Worm (Caenorhabditis elegans): ENCODE measurements around the gene F55H2.7.

Gene F55H2.7

DNA sequence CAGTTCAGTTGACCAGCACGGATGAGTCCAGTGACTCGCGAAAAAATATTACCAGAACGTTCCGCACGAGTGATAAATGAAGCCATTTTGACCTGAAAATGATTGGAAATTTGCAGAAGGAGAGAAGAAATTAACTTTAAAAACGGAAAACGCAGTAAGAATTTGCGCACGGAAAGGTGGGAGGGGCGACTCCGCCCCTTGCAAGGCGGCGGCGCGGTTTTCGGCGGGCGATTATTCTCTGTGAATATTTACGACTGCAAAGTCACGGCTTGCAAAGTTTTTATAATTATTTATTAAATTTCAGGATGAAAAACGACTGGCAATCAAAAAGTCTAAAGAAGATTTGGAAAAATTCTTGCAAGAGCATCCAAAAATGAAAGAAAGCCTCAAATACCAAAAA lies 7.5 kb upstream of the F55H2.7 start, which contains the start of gene mrps-23:
Gene mrps-23 (minus strand): TSS at position 92 of the 400 bp plus-strand sequence.
- no peak for TF ChIP-seq unc-62 (GFP tag; optimal IDR thresholded peaks at IDR 0.05)

DNA sequence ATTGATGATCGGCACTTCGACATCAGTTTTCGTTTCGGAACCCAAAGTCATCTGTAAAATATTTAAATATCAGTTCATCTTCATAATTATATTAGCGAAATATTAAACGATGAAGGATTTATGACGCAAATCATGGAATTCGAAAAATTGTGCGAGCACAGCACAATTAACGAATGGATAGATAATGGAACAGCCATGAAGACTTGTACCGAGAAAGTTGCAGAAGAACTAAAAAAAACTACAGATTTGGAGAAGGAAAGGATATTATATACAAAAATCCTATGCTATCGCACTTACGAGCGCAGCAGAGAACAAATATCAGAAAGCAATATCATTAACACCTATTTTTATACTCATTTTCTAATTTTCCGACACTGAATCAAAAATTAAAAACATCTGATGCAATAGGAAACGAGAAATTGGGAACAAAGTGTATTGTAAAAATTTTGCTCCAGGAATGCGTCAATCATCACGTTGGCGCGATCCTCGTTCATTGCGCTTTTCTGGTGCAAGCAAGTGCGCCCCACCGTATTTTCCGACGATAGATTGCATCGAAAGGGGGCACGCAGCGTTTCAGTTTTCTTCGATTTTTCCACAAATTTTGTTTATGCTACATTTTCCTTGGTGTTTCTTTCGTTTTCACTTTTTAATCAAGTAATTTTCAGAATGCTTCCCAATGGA lies 5.5 kb upstream of the F55H2.7 start, which contains the start of the genes clu-1 and prp-40:
Gene clu-1 (minus strand): TSS at position 51 of the 681 bp plus-strand sequence.
Gene prp-40 (plus strand): TSS at position 666 of the 681 bp plus-strand sequence.
- no peak for TF ChIP-seq unc-62 (GFP tag; optimal IDR thresholded peaks at IDR 0.05)

DNA sequence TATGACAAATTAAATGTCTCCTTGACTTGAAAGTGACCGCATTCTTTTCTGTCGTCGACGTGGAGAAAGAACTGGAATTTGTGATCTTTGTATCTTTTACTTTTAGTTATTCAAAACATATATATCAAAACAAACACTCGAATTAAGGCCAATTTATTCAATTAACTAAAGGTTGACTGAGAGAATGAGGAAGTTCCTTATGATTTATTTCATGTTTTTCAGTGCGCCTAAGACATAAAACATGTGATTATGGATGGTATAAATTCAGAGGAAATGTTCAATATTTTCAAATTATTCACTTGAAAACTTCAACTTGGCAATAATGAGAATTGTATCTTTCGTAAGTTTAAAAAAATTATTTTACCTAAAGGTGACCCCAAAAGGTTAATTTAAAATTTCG lies 2.5 kb downstream of the F55H2.7 start, which contains the start of gene F55H2.8:
Gene F55H2.8 (plus strand): TSS at position 301 of the 400 bp plus-strand sequence.
- no peak for TF ChIP-seq unc-62 (GFP tag; optimal IDR thresholded peaks at IDR 0.05)

DNA sequence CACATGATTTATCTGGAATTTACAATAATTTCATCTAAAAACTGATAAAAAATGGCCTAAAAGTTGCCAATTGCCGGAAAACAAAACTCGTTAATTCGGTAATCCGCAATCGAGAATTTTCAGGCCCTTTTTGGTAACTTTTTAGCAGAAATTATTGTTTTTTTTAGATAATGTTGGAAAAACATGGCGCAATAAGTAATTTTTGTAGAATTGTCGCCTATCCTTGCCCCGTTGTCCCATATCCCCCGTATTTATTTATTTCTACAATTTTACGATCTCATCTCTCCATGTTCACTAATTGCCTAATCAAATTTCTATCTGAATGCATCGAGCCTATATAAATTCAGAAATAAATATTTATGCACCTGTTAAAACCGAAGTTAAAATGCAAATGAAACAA lies 3.0 kb downstream of the F55H2.7 start:
- TF ChIP-seq unc-62 (GFP tag; optimal IDR thresholded peaks at IDR 0.05), result no peak

DNA sequence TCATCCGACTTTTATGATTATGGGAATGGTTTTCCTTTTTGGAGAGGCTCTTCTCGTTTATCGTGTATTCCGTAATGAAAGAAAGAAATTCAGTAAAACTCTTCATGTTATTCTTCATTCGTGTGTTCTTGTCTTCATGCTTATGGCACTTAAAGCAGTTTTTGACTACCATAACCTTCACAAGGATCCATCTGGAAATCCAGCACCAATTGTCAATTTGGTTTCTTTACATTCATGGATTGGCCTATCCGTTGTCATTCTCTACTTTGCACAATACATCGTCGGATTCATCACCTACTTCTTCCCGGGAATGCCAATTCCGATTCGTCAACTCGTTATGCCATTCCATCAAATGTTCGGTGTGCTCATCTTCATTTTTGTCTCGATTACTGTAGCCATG lies 4.4 kb downstream of the F55H2.7 start:
- no peak for TF ChIP-seq unc-62 (GFP tag; optimal IDR thresholded peaks at IDR 0.05)

DNA sequence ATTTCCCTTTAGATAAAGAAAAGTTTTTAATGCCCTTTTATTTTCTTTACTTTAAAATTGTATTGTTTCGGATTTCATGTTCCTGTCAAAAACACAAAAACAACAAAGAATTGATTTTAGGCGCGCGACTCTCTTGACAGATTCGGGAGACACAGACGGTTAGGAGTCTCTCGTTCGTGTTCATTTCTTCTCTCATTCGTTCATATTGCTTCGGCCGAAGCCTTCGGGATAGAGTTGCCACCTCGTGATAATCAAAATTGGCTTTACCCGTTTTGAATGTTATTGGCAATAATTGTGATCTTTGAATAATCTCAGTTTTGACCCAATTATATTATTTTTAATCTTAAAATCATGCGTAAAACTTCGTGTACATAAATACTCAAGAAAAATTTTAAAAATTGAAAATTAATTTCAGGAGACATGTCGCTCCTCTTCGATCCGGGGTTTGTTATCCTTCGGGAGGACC lies 5.0 kb downstream of the F55H2.7 start, which contains the start of gene F55H2.5:
Gene F55H2.5 (plus strand): TSS at position 416 of the 466 bp plus-strand sequence.
- TF ChIP-seq unc-62 (GFP tag; optimal IDR thresholded peaks at IDR 0.05), result no peak

DNA sequence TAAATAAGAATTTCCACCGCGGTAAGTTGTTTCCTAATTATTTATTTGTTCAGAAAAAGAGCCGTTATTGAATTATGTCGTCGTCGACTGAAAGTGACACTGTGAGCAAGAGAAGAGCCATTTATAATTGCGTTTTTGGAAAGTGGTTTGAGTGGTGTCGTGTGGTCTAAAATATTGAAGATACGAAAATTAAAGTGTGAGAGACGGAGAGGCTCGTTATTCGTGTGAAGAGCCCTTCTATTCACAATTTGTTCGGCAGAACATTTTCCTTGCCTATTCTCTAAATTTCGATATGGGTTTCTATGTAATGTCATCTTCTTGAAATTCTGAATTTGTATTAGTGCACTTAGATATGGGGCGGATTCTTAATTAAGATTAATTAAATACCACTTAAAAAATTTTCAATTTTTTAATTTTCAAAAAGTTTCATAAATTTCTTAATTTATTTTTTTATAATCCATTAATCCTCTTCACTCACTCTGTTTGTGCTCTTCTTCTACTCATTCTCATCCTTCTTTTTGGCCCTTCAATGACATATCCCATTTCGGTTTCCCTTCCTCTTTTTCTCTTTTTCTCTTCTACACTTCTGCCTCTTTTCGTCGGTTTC lies 6.2 kb downstream of the F55H2.7 start:
- no peak for TF ChIP-seq unc-62 (GFP tag; optimal IDR thresholded peaks at IDR 0.05)

DNA sequence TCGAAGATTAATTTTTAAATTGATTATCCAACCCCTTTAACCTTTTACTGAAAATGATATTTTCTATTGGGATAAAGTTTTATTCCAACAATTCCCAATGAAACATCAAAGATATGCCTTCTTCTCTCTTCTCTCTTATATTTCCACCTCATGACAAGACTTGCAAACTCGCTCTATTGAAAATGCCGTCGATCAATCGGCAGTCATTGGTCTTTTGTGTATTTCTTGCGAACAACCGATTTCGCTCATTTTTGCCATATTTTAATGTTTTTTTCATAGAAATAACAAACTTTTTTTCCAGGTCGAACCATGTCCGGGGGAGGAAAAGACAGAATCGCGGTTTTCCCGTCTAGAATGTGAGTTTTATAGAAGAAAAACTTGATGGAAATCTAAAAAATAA lies 8.2 kb downstream of the F55H2.7 start, which contains the start of gene vha-14:
Gene vha-14 (plus strand): TSS at position 302 of the 400 bp plus-strand sequence.
- no peak for TF ChIP-seq unc-62 (GFP tag; optimal IDR thresholded peaks at IDR 0.05)

DNA sequence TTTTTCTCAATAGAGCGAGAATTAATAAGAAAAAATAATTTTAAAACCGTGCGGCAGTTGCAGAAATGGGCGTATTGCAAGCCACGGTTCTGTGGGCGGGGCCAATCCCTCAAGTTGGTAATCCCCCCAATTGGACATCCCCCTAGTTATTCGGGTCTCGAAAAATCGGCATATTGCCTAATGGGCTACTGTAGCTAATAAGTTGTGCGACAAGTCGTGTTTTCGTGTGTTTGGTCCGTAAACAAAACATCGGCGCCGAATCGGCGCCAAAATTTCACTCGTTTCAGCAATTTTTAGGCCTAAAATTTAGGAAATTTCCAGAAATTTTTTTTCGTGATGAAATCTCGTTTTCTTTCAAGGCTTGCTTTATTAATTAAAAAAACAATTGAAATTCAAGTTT lies 11.7 kb downstream of the F55H2.7 start:
- TF ChIP-seq unc-62 (GFP tag; optimal IDR thresholded peaks at IDR 0.05), result no peak

DNA sequence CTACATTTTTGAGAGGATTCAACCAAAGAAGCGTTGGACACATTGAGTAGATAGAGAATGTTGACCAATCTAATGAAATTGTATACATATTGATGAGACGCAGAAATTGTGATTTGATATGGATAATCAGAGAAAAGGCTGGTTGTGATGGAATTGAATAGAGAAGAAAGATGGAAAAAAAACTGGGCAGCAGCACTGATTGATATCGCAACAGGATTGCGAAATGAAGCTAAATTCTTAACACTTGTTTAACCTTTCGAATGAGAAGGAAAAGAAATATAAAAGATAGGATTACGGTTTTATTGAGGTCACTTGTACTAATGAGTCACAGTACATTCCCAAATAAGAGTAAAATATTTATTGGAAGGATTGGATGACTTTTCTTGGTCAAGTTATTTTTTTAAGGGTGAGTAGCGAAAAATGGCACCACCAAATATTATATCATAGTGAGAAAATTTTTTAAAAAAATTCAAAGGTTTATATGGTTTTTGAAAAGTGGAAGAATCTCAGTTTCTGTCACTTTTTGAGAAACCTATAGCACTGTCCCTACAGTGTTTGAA lies 13.8 kb downstream of the F55H2.7 start:
- no peak for TF ChIP-seq unc-62 (GFP tag; optimal IDR thresholded peaks at IDR 0.05)

DNA sequence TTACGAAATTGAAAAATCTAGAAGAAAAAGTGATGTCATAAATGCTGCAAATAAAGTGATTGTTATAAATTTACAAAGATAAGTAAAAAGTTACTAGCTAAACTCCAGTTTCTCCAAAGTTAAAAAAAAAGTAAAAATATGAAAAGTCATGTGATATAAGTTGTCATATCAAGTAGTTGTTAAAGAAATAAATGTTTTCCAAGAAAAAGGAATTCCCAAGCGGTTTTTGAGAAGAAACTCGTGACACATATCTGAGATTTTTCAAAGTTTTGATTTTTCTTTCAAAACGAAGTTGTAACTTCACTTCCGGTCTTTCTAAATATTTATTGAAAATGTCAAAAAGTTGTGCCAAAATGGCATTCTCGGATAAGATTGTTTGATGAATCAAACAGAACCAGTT lies 15.0 kb downstream of the F55H2.7 start:
- no peak for TF ChIP-seq unc-62 (GFP tag; optimal IDR thresholded peaks at IDR 0.05)

DNA sequence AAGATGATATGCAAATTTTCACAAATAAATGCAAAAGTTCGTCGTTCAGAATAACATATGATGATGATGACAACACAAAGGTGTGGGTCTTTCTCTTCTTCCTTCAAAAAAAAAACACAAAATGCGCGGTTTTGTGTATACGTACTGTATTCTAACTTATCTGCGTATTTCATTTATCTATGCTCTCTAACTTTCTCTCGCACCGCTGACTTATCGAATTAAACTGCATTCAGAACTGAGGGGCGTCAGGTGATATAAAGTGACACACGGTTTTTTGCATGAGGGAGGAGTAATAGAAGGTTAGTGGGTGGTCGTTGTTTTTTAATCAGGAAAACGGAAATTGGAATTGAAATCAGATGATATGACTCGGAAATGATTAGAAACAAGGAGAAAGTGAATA lies 15.8 kb downstream of the F55H2.7 start, which contains the start of gene sod-4:
Gene sod-4 (minus strand): TSS at position 109 of the 400 bp plus-strand sequence.
- TF ChIP-seq unc-62 (GFP tag; optimal IDR thresholded peaks at IDR 0.05), result no peak

DNA sequence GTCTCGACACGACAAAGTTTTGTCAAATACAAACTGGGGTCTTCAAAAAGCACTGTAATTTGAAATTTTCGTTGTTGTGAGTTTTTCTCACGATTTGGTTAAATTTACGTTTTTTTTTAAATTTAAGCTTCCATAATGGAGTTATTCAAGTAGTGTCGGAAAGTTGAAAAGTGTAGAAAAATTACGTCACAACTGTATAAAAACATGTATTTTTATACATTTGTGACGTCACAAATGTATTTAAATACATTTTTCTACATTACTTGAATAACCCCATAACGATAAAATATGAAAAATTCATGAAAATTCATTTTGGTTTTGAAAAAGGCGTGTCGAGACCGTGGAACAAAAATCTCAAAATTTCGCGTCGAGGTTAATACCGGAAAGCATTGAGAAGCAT lies 18.6 kb downstream of the F55H2.7 start:
- TF ChIP-seq unc-62 (GFP tag; optimal IDR thresholded peaks at IDR 0.05), result no peak

DNA sequence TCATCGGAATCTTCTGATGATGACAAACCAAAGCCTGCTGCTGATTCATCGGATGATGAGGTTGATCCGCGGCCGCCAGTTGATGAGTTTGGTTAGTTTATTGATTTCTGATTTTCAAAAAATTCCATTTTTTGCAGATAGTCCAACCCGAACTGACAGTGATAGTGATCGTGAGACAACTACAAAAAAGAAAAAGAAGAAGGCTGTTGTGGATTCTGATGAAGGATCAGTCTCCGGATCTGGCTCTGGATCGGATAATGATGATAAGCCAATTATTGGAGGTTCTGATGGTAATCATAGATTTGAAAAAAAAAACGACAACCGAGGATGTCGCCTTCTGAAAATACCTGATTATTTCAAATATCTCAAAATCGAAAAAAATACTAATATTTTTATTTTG lies 20.0 kb downstream of the F55H2.7 start:
- TF ChIP-seq unc-62 (GFP tag; optimal IDR thresholded peaks at IDR 0.05), result no peak

DNA sequence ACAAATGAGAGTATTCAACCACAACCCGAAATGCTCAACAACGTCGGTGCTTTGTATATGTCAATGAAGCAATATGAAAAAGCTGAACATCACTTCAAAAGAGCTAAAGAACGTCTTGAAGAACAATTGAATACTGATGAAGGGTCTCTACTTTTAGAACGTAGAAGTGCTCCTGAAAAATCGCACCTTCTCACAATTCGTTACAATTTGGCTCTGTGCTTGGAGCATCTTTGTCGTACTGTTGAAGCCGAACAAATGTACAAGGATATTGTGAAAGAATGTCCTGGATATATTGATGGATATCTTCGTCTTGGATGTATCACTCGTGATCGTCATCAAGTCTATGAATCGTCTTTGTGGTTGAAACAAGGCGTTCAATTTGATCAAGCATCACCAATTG lies 21.8 kb downstream of the F55H2.7 start:
- TF ChIP-seq unc-62 (GFP tag; optimal IDR thresholded peaks at IDR 0.05), result no peak

DNA sequence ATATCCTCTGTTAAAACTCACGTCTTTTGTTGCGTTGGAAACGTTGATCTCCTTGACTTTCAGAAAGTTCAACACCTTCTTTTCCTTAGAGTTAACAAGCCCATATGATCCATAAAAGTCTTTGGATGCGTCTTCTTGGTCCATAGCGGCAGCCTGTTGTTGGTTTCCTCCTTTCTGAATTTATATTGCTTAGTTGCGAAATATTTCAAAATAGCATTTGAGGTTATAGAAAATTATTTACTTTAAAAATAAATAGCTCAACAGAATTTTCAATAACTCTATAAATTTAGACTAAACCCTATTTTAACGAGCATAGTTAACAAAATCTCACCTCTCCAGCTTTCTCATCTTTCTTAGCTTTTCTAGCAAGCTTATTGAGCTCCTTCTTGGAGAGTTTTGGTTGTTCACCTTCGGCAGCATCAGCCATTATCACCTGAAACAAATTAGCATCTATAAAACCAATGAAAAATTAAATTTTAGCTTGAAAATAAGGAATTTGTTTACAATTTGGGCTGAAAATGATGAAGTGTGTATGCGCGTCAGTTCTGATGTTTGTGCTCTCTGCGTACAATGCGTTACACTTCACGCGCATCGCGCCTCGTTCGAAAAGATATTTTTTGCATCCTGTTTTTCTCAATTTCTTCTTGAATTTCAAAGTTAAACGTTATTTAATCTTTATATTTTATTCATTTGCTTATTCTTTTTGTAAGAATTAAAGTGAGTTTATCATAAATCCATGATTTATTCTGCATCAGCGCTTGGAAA lies 25.1 kb downstream of the F55H2.7 start, which contains the start of the genes dars-1 and ctr-9:
Gene dars-1 (minus strand): TSS at position 433 of the 765 bp plus-strand sequence.
Gene ctr-9 (plus strand): TSS at position 614 of the 765 bp plus-strand sequence.
- no peak for TF ChIP-seq unc-62 (GFP tag; optimal IDR thresholded peaks at IDR 0.05)

Data from whole organism, dauer.